Fruit fly (Drosophila melanogaster) whole organism, embryonic: ENCODE data around the gene CG10993.
A peak's percentile ranks its signal among the peaks of the same experiment; 100 is the strongest.

ENCODE experiments used
- Aef1 ChIP-seq: fragments of 200-800 bp; sonication (Bioruptor generic); IDR thresholded peaks from 3 replicates; pipeline ENCODE4 v1.3.6; 2022; ENCODE audit warnings: missing biosample characterization, missing genetic modification characterization
- CG10565 ChIP-seq: fragments of 200-800 bp; sonication (Bioruptor generic); optimal IDR thresholded peaks from 3 replicates; lab custom pipeline; 2016; ENCODE audit warnings: missing biosample characterization, mild to moderate bottlenecking, missing genetic modification characterization
- CG11085 ChIP-seq: fragments of 200-800 bp; sonication (Bioruptor generic); IDR thresholded peaks from 2 replicates; pipeline ENCODE4 v1.3.6; 2022; ENCODE audit warnings: missing biosample characterization, missing genetic modification characterization
- CG11696 ChIP-seq: fragments of 200-800 bp; sonication (Bioruptor generic); IDR thresholded peaks from 2 replicates; pipeline ENCODE4 v1.3.6; 2022; ENCODE audit warnings: missing biosample characterization, missing genetic modification characterization
- CG12104 ChIP-seq: fragments of 200-800 bp; sonication (Bioruptor generic); optimal IDR thresholded peaks from 3 replicates; lab custom pipeline; 2016; ENCODE audit warnings: missing biosample characterization, missing genetic modification characterization
- CG12769 ChIP-seq: fragments of 200-800 bp; sonication (Bioruptor generic); optimal IDR thresholded peaks from 2 replicates; lab custom pipeline; 2019; ENCODE audit warnings: missing biosample characterization, mild to moderate bottlenecking, missing genetic modification characterization, moderate library complexity
- CG15479 ChIP-seq: fragments of 200-800 bp; sonication (Bioruptor generic); optimal IDR thresholded peaks from 3 replicates; lab custom pipeline; 2019; ENCODE audit warnings: missing biosample characterization, mild to moderate bottlenecking, missing genetic modification characterization, moderate library complexity
- CG15696 ChIP-seq: fragments of 200-800 bp; sonication (Bioruptor generic); optimal IDR thresholded peaks from 2 replicates; lab custom pipeline; 2019; ENCODE audit warnings: missing biosample characterization, mild to moderate bottlenecking, missing genetic modification characterization, moderate library complexity
- CG1602 ChIP-seq: fragments of 200-800 bp; sonication (Bioruptor generic); optimal IDR thresholded peaks from 3 replicates; lab custom pipeline; 2016; ENCODE audit warnings: missing biosample characterization, missing genetic modification characterization
- CG17802 ChIP-seq: fragments of 200-800 bp; sonication (Bioruptor generic); optimal IDR thresholded peaks from 2 replicates; lab custom pipeline; 2018; ENCODE audit warnings: missing biosample characterization, mild to moderate bottlenecking, missing genetic modification characterization, moderate library complexity
- CG1792 ChIP-seq: fragments of 200-800 bp; sonication (Bioruptor generic); optimal IDR thresholded peaks from 2 replicates; lab custom pipeline; 2016; ENCODE audit warnings: missing biosample characterization, missing genetic modification characterization
- CG18476 ChIP-seq: fragments of 200-800 bp; sonication (Bioruptor generic); optimal IDR thresholded peaks from 2 replicates; lab custom pipeline; 2016; ENCODE audit warnings: missing biosample characterization, mild to moderate bottlenecking, missing genetic modification characterization
- CG18599 ChIP-seq: fragments of 200-800 bp; sonication (Bioruptor generic); optimal IDR thresholded peaks from 3 replicates; lab custom pipeline; 2017; ENCODE audit warnings: missing biosample characterization, missing genetic modification characterization, mild to moderate bottlenecking, moderate library complexity, missing genetic modification reagents
- CG3281 ChIP-seq: fragments of 200-800 bp; sonication (Bioruptor generic); optimal IDR thresholded peaks from 3 replicates; lab custom pipeline; 2017; ENCODE audit warnings: missing biosample characterization, mild to moderate bottlenecking, missing genetic modification characterization
- CG43689 ChIP-seq: fragments of 200-800 bp; sonication (Bioruptor generic); IDR thresholded peaks from 2 replicates; pipeline ENCODE4 v1.3.6; 2022; ENCODE audit warnings: missing biosample characterization, missing genetic modification characterization
- CG4854 ChIP-seq: fragments of 200-800 bp; sonication (Bioruptor generic); optimal IDR thresholded peaks from 2 replicates; lab custom pipeline; 2016; ENCODE audit warnings: missing biosample characterization, missing genetic modification characterization, inconsistent platforms
- CG7556 ChIP-seq: fragments of 200-800 bp; sonication (Bioruptor generic); optimal IDR thresholded peaks from 2 replicates; lab custom pipeline; 2017; ENCODE audit warnings: missing biosample characterization, mild to moderate bottlenecking, missing genetic modification characterization
- Dad ChIP-seq: fragments of 200-800 bp; sonication (Bioruptor generic); optimal IDR thresholded peaks from 3 replicates; lab custom pipeline; 2016; ENCODE audit warnings: missing biosample characterization, missing genetic modification characterization
- HLH3B ChIP-seq: fragments of 200-800 bp; sonication (Bioruptor generic); IDR thresholded peaks from 2 replicates; pipeline ENCODE4 v1.3.6; 2022; ENCODE audit warnings: missing biosample characterization, missing genetic modification characterization
- HLH54F ChIP-seq: fragments of 200-800 bp; sonication (Bioruptor generic); optimal IDR thresholded peaks from 3 replicates; lab custom pipeline; 2016; ENCODE audit warnings: missing biosample characterization, missing genetic modification characterization
- MESR4 ChIP-seq: fragments of 200-800 bp; sonication (Bioruptor generic); optimal IDR thresholded peaks from 2 replicates; lab custom pipeline; 2018; ENCODE audit warnings: missing biosample characterization, mild to moderate bottlenecking, missing genetic modification characterization, moderate library complexity
- Max ChIP-seq: fragments of 200-800 bp; sonication (Bioruptor generic); optimal IDR thresholded peaks from 2 replicates; lab custom pipeline; 2016; ENCODE audit warnings: missing biosample characterization, mild to moderate bottlenecking, missing genetic modification characterization
- NC2α ChIP-seq: fragments of 200-800 bp; sonication (Bioruptor generic); optimal IDR thresholded peaks from 2 replicates; lab custom pipeline; 2016; ENCODE audit warnings: missing biosample characterization, missing genetic modification characterization
- Optix ChIP-seq: fragments of 200-800 bp; sonication (Bioruptor generic); IDR thresholded peaks from 3 replicates; pipeline ENCODE4 v1.3.6; 2022; ENCODE audit warnings: missing biosample characterization, missing genetic modification characterization
- Ravus ChIP-seq: fragments of 200-800 bp; sonication (Bioruptor generic); IDR thresholded peaks from 2 replicates; pipeline ENCODE4 v1.3.6; 2022; ENCODE audit warnings: missing biosample characterization, missing genetic modification characterization
- Sin3A ChIP-seq: fragments of >200 bp; optimal IDR thresholded peaks from 2 replicates; lab custom pipeline; 2018
- Spps ChIP-seq: fragments of 200-800 bp; sonication (Bioruptor generic); optimal IDR thresholded peaks from 2 replicates; lab custom pipeline; 2018; ENCODE audit warnings: missing biosample characterization, mild to moderate bottlenecking, missing genetic modification characterization
- Usf ChIP-seq: fragments of 200-800 bp; sonication (Bioruptor generic); optimal IDR thresholded peaks from 2 replicates; lab custom pipeline; 2017; ENCODE audit warnings: missing genotype, missing biosample characterization, missing genetic modification characterization
- YL-1 ChIP-seq: fragments of 200-800 bp; sonication (Bioruptor generic); optimal IDR thresholded peaks from 3 replicates; lab custom pipeline; 2017; ENCODE audit warnings: missing biosample characterization, mild to moderate bottlenecking, missing genetic modification characterization
- amos ChIP-seq: fragments of 200-800 bp; sonication (Bioruptor generic); IDR thresholded peaks from 2 replicates; pipeline ENCODE4 v1.3.6; 2022; ENCODE audit warnings: missing biosample characterization, missing genetic modification characterization; ENCODE audit not compliant: partially characterized antibody
- da ChIP-seq: fragments of 200-800 bp; sonication (Bioruptor generic); optimal IDR thresholded peaks from 2 replicates; lab custom pipeline; 2016; ENCODE audit warnings: missing biosample characterization, missing genetic modification characterization
- danr ChIP-seq: fragments of 200-800 bp; sonication (Bioruptor generic); IDR thresholded peaks from 2 replicates; pipeline ENCODE4 v1.3.6; 2022; ENCODE audit warnings: missing biosample characterization, missing genetic modification characterization
- disco-r ChIP-seq: fragments of 200-800 bp; sonication (Bioruptor generic); optimal IDR thresholded peaks from 2 replicates; lab custom pipeline; 2016; ENCODE audit warnings: missing biosample characterization, missing genetic modification characterization
- eve ChIP-seq, 2 experiments: fragments of >200 bp; optimal IDR thresholded peaks; 2 replicates each; lab custom pipeline; 2017; ENCODE audit warnings: missing biosample characterization in 2 of 2, missing genetic modification characterization in 2 of 2
- fru ChIP-seq: fragments of >200 bp; optimal IDR thresholded peaks from 2 replicates; lab custom pipeline; 2017
- gem ChIP-seq: fragments of 200-800 bp; sonication (Bioruptor generic); optimal IDR thresholded peaks from 2 replicates; lab custom pipeline; 2019; ENCODE audit warnings: missing biosample characterization, mild to moderate bottlenecking, missing genetic modification characterization, moderate library complexity
- ind ChIP-seq: fragments of 200-800 bp; sonication (Bioruptor generic); optimal IDR thresholded peaks from 3 replicates; lab custom pipeline; 2016; ENCODE audit warnings: missing biosample characterization, missing genetic modification characterization
- jigr1 ChIP-seq: fragments of 200-800 bp; sonication (Bioruptor generic); IDR thresholded peaks from 3 replicates; pipeline ENCODE4 v1.3.6; 2022; ENCODE audit warnings: missing biosample characterization, missing genetic modification characterization
- klu ChIP-seq: fragments of 200-800 bp; sonication (Bioruptor generic); IDR thresholded peaks from 2 replicates; pipeline ENCODE4 v1.3.6; 2022; ENCODE audit warnings: missing biosample characterization, missing genetic modification characterization
- lilli ChIP-seq: fragments of 200-800 bp; sonication (Bioruptor generic); optimal IDR thresholded peaks from 3 replicates; lab custom pipeline; 2016; ENCODE audit warnings: missing biosample characterization, missing genetic modification characterization
- nerfin-1 ChIP-seq: fragments of 200-800 bp; sonication (Bioruptor generic); optimal IDR thresholded peaks from 3 replicates; lab custom pipeline; 2019; ENCODE audit warnings: missing biosample characterization, mild to moderate bottlenecking, missing genetic modification characterization, moderate library complexity
- odd ChIP-seq: fragments of 200-800 bp; sonication (Bioruptor generic); optimal IDR thresholded peaks from 2 replicates; lab custom pipeline; 2017; ENCODE audit warnings: missing biosample characterization, mild to moderate bottlenecking, missing genetic modification characterization
- phol ChIP-seq: fragments of 200-800 bp; sonication (Bioruptor generic); optimal IDR thresholded peaks from 3 replicates; lab custom pipeline; 2018; ENCODE audit warnings: missing biosample characterization, mild to moderate bottlenecking, missing genetic modification characterization, moderate library complexity
- pum ChIP-seq: fragments of 200-800 bp; sonication (Bioruptor generic); optimal IDR thresholded peaks from 2 replicates; lab custom pipeline; 2016; ENCODE audit warnings: missing biosample characterization, missing genetic modification characterization
- repo ChIP-seq: fragments of 200-800 bp; sonication (Bioruptor generic); optimal IDR thresholded peaks from 2 replicates; lab custom pipeline; 2016; ENCODE audit warnings: missing biosample characterization, missing genetic modification characterization
- salm ChIP-seq: fragments of 200-800 bp; sonication (Bioruptor generic); optimal IDR thresholded peaks from 2 replicates; lab custom pipeline; 2018; ENCODE audit warnings: missing biosample characterization, mild to moderate bottlenecking, missing genetic modification characterization
- slbo ChIP-seq: fragments of 200-800 bp; sonication (Bioruptor generic); IDR thresholded peaks from 2 replicates; pipeline ENCODE4 v1.3.6; 2022; ENCODE audit warnings: missing biosample characterization, missing genetic modification characterization
- sob ChIP-seq: fragments of 200-800 bp; sonication (Bioruptor generic); IDR thresholded peaks from 2 replicates; pipeline ENCODE4 v1.3.6; 2022; ENCODE audit warnings: missing biosample characterization, missing genetic modification characterization
- tin ChIP-seq: fragments of 200-800 bp; sonication (Bioruptor generic); optimal IDR thresholded peaks from 3 replicates; lab custom pipeline; 2016; ENCODE audit warnings: missing biosample characterization, missing genetic modification characterization
- usp ChIP-seq: fragments of >200 bp; optimal IDR thresholded peaks from 2 replicates; lab custom pipeline; 2017; ENCODE audit warnings: missing biosample characterization, missing genetic modification characterization
- z ChIP-seq: fragments of 200-800 bp; sonication (Bioruptor generic); IDR thresholded peaks from 3 replicates; pipeline ENCODE4 v1.3.6; 2022; ENCODE audit warnings: missing biosample characterization, missing genetic modification characterization
- zen ChIP-seq: fragments of 200-800 bp; sonication (Bioruptor generic); optimal IDR thresholded peaks from 3 replicates; lab custom pipeline; 2018; ENCODE audit warnings: missing biosample characterization, mild to moderate bottlenecking, missing genetic modification characterization, moderate library complexity

The CG10993 gene

DNA sequence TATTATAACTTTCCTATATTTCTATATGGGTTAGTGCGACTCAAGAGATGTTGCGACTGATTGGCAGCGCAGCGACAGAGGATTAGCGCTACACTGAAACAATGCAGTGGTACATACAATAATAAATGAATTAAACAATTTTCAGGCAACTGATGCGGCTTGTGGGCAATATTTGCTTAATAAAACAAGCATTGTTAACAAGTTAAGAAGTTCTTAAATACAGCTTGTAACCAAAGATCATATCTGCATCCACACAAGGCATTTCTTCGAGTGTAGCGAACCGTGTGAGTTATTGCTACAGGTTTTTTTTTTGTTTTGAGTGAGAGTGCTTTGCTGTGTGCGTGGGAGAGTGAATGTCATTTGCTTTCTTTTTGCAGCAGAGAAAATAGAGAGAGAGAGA is 48.0 kb upstream of the CG10993 start (continued):
- TF ChIP-seq CG18599 (GFP tag; lab: Kevin White, UChicago) (peak; percentile 70), zen (tag; lab: Kevin White, UChicago) (peak; percentile 68), CG11085 (GFP tag; lab: Robert Waterston, UW) (no peak), tin (GFP tag; lab: Kevin White, UChicago) (peak; percentile 39), z (GFP tag; lab: Robert Waterston, UW) (0 out of 3 replicates have a peak, but pooled peaks have one; percentile 37), CG12769 (peak; percentile 66), danr (GFP tag; lab: Robert Waterston, UW) (peak; percentile 44; the same call in 1 of the 2 replicates), CG43689 (GFP tag; lab: Robert Waterston, UW) (peak; percentile 38; the same call in 1 of the 2 replicates), ind (GFP tag; lab: Kevin White, UChicago) (peak; percentile 83), phol (peak; percentile 81), jigr1 (GFP tag; lab: Robert Waterston, UW) (no peak), HLH54F (GFP tag; lab: Kevin White, UChicago) (peak; percentile 56), CG3281 (peak; percentile 60), odd (GFP tag; lab: Kevin White, UChicago) (peak; percentile 35), Sin3A (lab: Kevin White, UChicago) (no peak), sob (GFP tag; lab: Robert Waterston, UW) (peak; percentile 69), Max (GFP tag; lab: Kevin White, UChicago) (peak; percentile 37), fru (lab: Kevin White, UChicago) (no peak), klu (GFP tag; lab: Robert Waterston, UW) (0 out of 2 replicates have a peak, but pooled peaks have one; percentile 31), salm (peak; percentile 59), Optix (GFP tag; lab: Robert Waterston, UW) (no peak; the same call in 1 of the 3 replicates), CG15696 (tag; lab: Kevin White, UChicago) (peak; percentile 42), CG7556 (GFP tag; lab: Kevin White, UChicago) (peak; percentile 49), repo (GFP tag; lab: Kevin White, UChicago) (peak; percentile 64), NC2α (GFP tag; lab: Kevin White, UChicago) (peak; percentile 51), CG4854 (peak; percentile 65), usp (GFP tag; lab: Kevin White, UChicago) (no peak), CG18476 (GFP tag; lab: Kevin White, UChicago) (peak; percentile 37), Usf (peak; percentile 58), HLH3B (GFP tag; lab: Robert Waterston, UW) (peak; percentile 68), pum (GFP tag; lab: Kevin White, UChicago) (peak; percentile 50), Dad (GFP tag; lab: Kevin White, UChicago) (peak; percentile 48), amos (GFP tag; lab: Robert Waterston, UW) (no peak), YL-1 (GFP tag; lab: Kevin White, UChicago) (no peak), lilli (GFP tag; lab: Kevin White, UChicago) (peak; percentile 76), CG15479 (GFP tag; lab: Kevin White, UChicago) (peak; percentile 38), slbo (GFP tag; lab: Robert Waterston, UW) (peak; percentile 73), Spps (tag; lab: Kevin White, UChicago) (no peak), CG12104 (peak; percentile 45), CG1602 (GFP tag; lab: Kevin White, UChicago) (peak; percentile 52), disco-r (no peak), CG10565 (GFP tag; lab: Kevin White, UChicago) (no peak), da (peak; percentile 32), eve (GFP tag; optimal IDR thresholded peaks at IDR 0.05; lab: Kevin White, UChicago) (no peak), Ravus (no peak), CG11696 (GFP tag; lab: Robert Waterston, UW) (no peak), CG1792 (GFP tag; lab: Kevin White, UChicago) (peak; percentile 65), CG17802 (peak; percentile 31), MESR4 (GFP tag; lab: Kevin White, UChicago) (no peak), gem (tag; lab: Kevin White, UChicago) (peak; percentile 82), nerfin-1 (tag; lab: Kevin White, UChicago) (peak; percentile 53), Aef1 (GFP tag; lab: Robert Waterston, UW) (peak; percentile 41; the same call in 2 of the 3 replicates)
